Fruit fly (Drosophila melanogaster) whole organism, embryonic: Measurements from ENCODE around the gene obst-B.

Experiments
- Ada2b ChIP-seq: fragments of 200-800 bp; sonication (Bioruptor generic); IDR thresholded peaks from 2 replicates; pipeline ENCODE4 v1.3.6; 2022; ENCODE audit warnings: missing biosample characterization, missing genetic modification characterization
- Antp ChIP-seq: fragments of 200-800 bp; sonication (Bioruptor generic); optimal IDR thresholded peaks from 3 replicates; lab custom pipeline; 2016; ENCODE audit warnings: missing biosample characterization, missing genetic modification characterization
- Atf-2 ChIP-seq: fragments of 200-800 bp; sonication (Bioruptor generic); optimal IDR thresholded peaks from 2 replicates; lab custom pipeline; 2016; ENCODE audit warnings: missing biosample characterization, missing genetic modification characterization
- CG10366 ChIP-seq: fragments of 200-800 bp; sonication (Bioruptor generic); IDR thresholded peaks from 2 replicates; pipeline ENCODE4 v1.3.6; 2022; ENCODE audit warnings: missing biosample characterization, missing genetic modification characterization
- CG11456 ChIP-seq: fragments of 200-800 bp; sonication (Bioruptor generic); IDR thresholded peaks from 3 replicates; pipeline ENCODE4 v1.3.6; 2022; ENCODE audit warnings: missing biosample characterization, missing genetic modification characterization
- CG11504 ChIP-seq: fragments of 200-800 bp; sonication (Bioruptor generic); optimal IDR thresholded peaks from 3 replicates; lab custom pipeline; 2019; ENCODE audit warnings: missing biosample characterization, mild to moderate bottlenecking, missing genetic modification characterization, moderate library complexity
- CG12744 ChIP-seq: fragments of 200-800 bp; sonication (Bioruptor generic); optimal IDR thresholded peaks from 2 replicates; lab custom pipeline; 2016; ENCODE audit warnings: missing biosample characterization, missing genetic modification characterization
- CG13775 ChIP-seq: fragments of 200-800 bp; sonication (Bioruptor generic); optimal IDR thresholded peaks from 3 replicates; lab custom pipeline; 2017; ENCODE audit warnings: missing biosample characterization, mild to moderate bottlenecking, missing genetic modification characterization
- CG15479 ChIP-seq: fragments of 200-800 bp; sonication (Bioruptor generic); optimal IDR thresholded peaks from 3 replicates; lab custom pipeline; 2019; ENCODE audit warnings: missing biosample characterization, mild to moderate bottlenecking, missing genetic modification characterization, moderate library complexity
- CG15601 ChIP-seq: fragments of 200-800 bp; sonication (Bioruptor generic); optimal IDR thresholded peaks from 3 replicates; lab custom pipeline; 2019; ENCODE audit warnings: missing biosample characterization, mild to moderate bottlenecking, missing genetic modification characterization, moderate library complexity
- CG16815 ChIP-seq: fragments of 200-800 bp; sonication (Bioruptor generic); optimal IDR thresholded peaks from 3 replicates; lab custom pipeline; 2017; ENCODE audit warnings: missing biosample characterization, mild to moderate bottlenecking, missing genetic modification characterization
- CG18619 ChIP-seq: fragments of 200-800 bp; sonication (Bioruptor generic); optimal IDR thresholded peaks from 3 replicates; lab custom pipeline; 2017; ENCODE audit warnings: missing biosample characterization, mild to moderate bottlenecking, missing genetic modification characterization
- CG6854 ChIP-seq: fragments of 200-800 bp; sonication (Bioruptor generic); optimal IDR thresholded peaks from 3 replicates; lab custom pipeline; 2017; ENCODE audit warnings: missing biosample characterization, mild to moderate bottlenecking, missing genetic modification characterization
- CG7372 ChIP-seq: fragments of 200-800 bp; sonication (Bioruptor generic); IDR thresholded peaks from 2 replicates; pipeline ENCODE4 v1.3.6; 2022; ENCODE audit warnings: missing biosample characterization, missing genetic modification characterization
- CG7745 ChIP-seq: fragments of 200-800 bp; sonication (Bioruptor generic); optimal IDR thresholded peaks from 2 replicates; lab custom pipeline; 2018; ENCODE audit warnings: missing biosample characterization, mild to moderate bottlenecking, missing genetic modification characterization, moderate library complexity
- CG8765 ChIP-seq: fragments of 200-800 bp; sonication (Bioruptor generic); IDR thresholded peaks from 2 replicates; pipeline ENCODE4 v1.3.6; 2022; ENCODE audit warnings: missing biosample characterization, missing genetic modification characterization
- Chrac-16 ChIP-seq: fragments of 200-800 bp; sonication (Bioruptor generic); optimal IDR thresholded peaks from 3 replicates; lab custom pipeline; 2016; ENCODE audit warnings: missing biosample characterization, missing genetic modification characterization
- Ets97D ChIP-seq: fragments of 200-800 bp; sonication (Bioruptor generic); optimal IDR thresholded peaks from 3 replicates; lab custom pipeline; 2016; ENCODE audit warnings: missing biosample characterization, missing genetic modification characterization
- Fer2 ChIP-seq: fragments of 200-800 bp; sonication (Bioruptor generic); optimal IDR thresholded peaks from 2 replicates; lab custom pipeline; 2018; ENCODE audit warnings: missing biosample characterization, mild to moderate bottlenecking, missing genetic modification characterization, moderate library complexity
- Gsc ChIP-seq: fragments of 200-800 bp; sonication (Bioruptor generic); IDR thresholded peaks from 2 replicates; pipeline ENCODE4 v1.3.6; 2022; ENCODE audit warnings: missing biosample characterization, missing genetic modification characterization
- H15 ChIP-seq: fragments of 200-800 bp; sonication (Bioruptor generic); IDR thresholded peaks from 3 replicates; pipeline ENCODE4 v1.3.6; 2022; ENCODE audit warnings: missing biosample characterization, missing genetic modification characterization
- Jarid2 ChIP-seq: fragments of 200-800 bp; sonication (Bioruptor generic); optimal IDR thresholded peaks from 3 replicates; lab custom pipeline; 2017; ENCODE audit warnings: mild to moderate bottlenecking, missing biosample characterization, missing genetic modification reagents, missing genetic modification characterization
- MBD-R2 ChIP-seq: fragments of 200-800 bp; sonication (Bioruptor generic); IDR thresholded peaks from 2 replicates; pipeline ENCODE4 v1.3.6; 2022; ENCODE audit warnings: missing biosample characterization, missing genetic modification characterization
- MESR4 ChIP-seq: fragments of 200-800 bp; sonication (Bioruptor generic); optimal IDR thresholded peaks from 2 replicates; lab custom pipeline; 2018; ENCODE audit warnings: missing biosample characterization, mild to moderate bottlenecking, missing genetic modification characterization, moderate library complexity
- NFAT ChIP-seq: fragments of 200-800 bp; sonication (Bioruptor generic); IDR thresholded peaks from 2 replicates; pipeline ENCODE4 v1.3.6; 2022; ENCODE audit warnings: missing biosample characterization, missing genetic modification characterization
- NK7.1 ChIP-seq: fragments of 200-800 bp; sonication (Bioruptor generic); optimal IDR thresholded peaks from 3 replicates; lab custom pipeline; 2016; ENCODE audit warnings: missing biosample characterization, missing genetic modification characterization
- Tbp ChIP-seq: fragments of >200 bp; optimal IDR thresholded peaks from 2 replicates; lab custom pipeline; 2018; ENCODE audit warnings: missing biosample characterization, missing genetic modification characterization
- Xbp1 ChIP-seq: fragments of 200-800 bp; sonication (Bioruptor generic); optimal IDR thresholded peaks from 3 replicates; lab custom pipeline; 2016; ENCODE audit warnings: missing biosample characterization, mild to moderate bottlenecking, missing genetic modification characterization
- ash1 ChIP-seq: fragments of 200-800 bp; sonication (Bioruptor generic); optimal IDR thresholded peaks from 2 replicates; lab custom pipeline; 2018; ENCODE audit warnings: missing biosample characterization, mild to moderate bottlenecking, missing genetic modification characterization
- corto ChIP-seq: fragments of 200-800 bp; sonication (Bioruptor generic); optimal IDR thresholded peaks from 2 replicates; lab custom pipeline; 2016; ENCODE audit warnings: missing biosample characterization, mild to moderate bottlenecking, missing genetic modification characterization, moderate library complexity
- croc ChIP-seq: fragments of 200-800 bp; sonication (Bioruptor generic); conservative IDR thresholded peaks from 3 replicates; pipeline ENCODE4 v1.3.6; 2022; ENCODE audit warnings: missing biosample characterization, missing genetic modification characterization
- dimm ChIP-seq: fragments of 200-800 bp; sonication (Bioruptor generic); IDR thresholded peaks from 2 replicates; pipeline ENCODE4 v1.3.6; 2022; ENCODE audit warnings: missing biosample characterization, missing genetic modification characterization
- fd64A ChIP-seq: fragments of 200-800 bp; sonication (Bioruptor generic); optimal IDR thresholded peaks from 3 replicates; lab custom pipeline; 2018; ENCODE audit warnings: missing biosample characterization, mild to moderate bottlenecking, missing genetic modification characterization
- fru ChIP-seq: fragments of >200 bp; optimal IDR thresholded peaks from 2 replicates; lab custom pipeline; 2017
- ftz-f1 ChIP-seq: fragments of 200-800 bp; sonication (Bioruptor generic); optimal IDR thresholded peaks from 2 replicates; lab custom pipeline; 2016; ENCODE audit warnings: missing biosample characterization, missing genetic modification characterization
- gcm2 ChIP-seq: fragments of 200-800 bp; sonication (Bioruptor generic); optimal IDR thresholded peaks from 2 replicates; lab custom pipeline; 2016; ENCODE audit warnings: missing biosample characterization, missing genetic modification characterization
- gro ChIP-seq: fragments of 200-800 bp; sonication (Bioruptor generic); optimal IDR thresholded peaks from 2 replicates; lab custom pipeline; 2016; ENCODE audit warnings: missing biosample characterization, missing genetic modification characterization
- jing ChIP-seq: fragments of 200-800 bp; sonication (Bioruptor generic); optimal IDR thresholded peaks from 2 replicates; lab custom pipeline; 2018; ENCODE audit warnings: missing biosample characterization, mild to moderate bottlenecking, missing genetic modification characterization
- kah ChIP-seq: fragments of 200-800 bp; sonication (Bioruptor generic); optimal IDR thresholded peaks from 2 replicates; lab custom pipeline; 2018; ENCODE audit warnings: missing biosample characterization, mild to moderate bottlenecking, missing genetic modification characterization
- kni ChIP-seq: fragments of 200-800 bp; sonication (Bioruptor generic); optimal IDR thresholded peaks from 3 replicates; lab custom pipeline; 2017; ENCODE audit warnings: mild to moderate bottlenecking, missing biosample characterization, missing genetic modification reagents, missing genetic modification characterization
- nerfin-2 ChIP-seq: fragments of 200-800 bp; sonication (Bioruptor generic); IDR thresholded peaks from 2 replicates; pipeline ENCODE4 v1.3.6; 2022; ENCODE audit warnings: missing biosample characterization, missing genetic modification characterization; ENCODE audit not compliant: partially characterized antibody
- pb ChIP-seq: fragments of 200-800 bp; sonication (Bioruptor generic); optimal IDR thresholded peaks from 3 replicates; lab custom pipeline; 2016; ENCODE audit warnings: missing biosample characterization, missing genetic modification characterization
- psq ChIP-seq: fragments of 200-800 bp; sonication (Bioruptor generic); optimal IDR thresholded peaks from 2 replicates; lab custom pipeline; 2017; ENCODE audit warnings: missing biosample characterization, missing genetic modification characterization
- rib ChIP-seq: fragments of 200-800 bp; sonication (Bioruptor generic); IDR thresholded peaks from 2 replicates; pipeline ENCODE4 v1.3.6; 2022; ENCODE audit warnings: missing biosample characterization, missing genetic modification characterization
- sim ChIP-seq: fragments of 200-800 bp; sonication (Bioruptor generic); IDR thresholded peaks from 2 replicates; pipeline ENCODE4 v1.3.6; 2022; ENCODE audit warnings: missing biosample characterization, missing genetic modification characterization
- stwl ChIP-seq: fragments of 200-800 bp; sonication (Bioruptor generic); optimal IDR thresholded peaks from 3 replicates; lab custom pipeline; 2018; ENCODE audit warnings: missing biosample characterization, mild to moderate bottlenecking, missing genetic modification characterization, moderate library complexity
- tin ChIP-seq: fragments of 200-800 bp; sonication (Bioruptor generic); optimal IDR thresholded peaks from 3 replicates; lab custom pipeline; 2016; ENCODE audit warnings: missing biosample characterization, missing genetic modification characterization
- vvl ChIP-seq: fragments of 200-800 bp; sonication (Bioruptor generic); IDR thresholded peaks from 2 replicates; pipeline ENCODE4 v1.3.6; 2022; ENCODE audit warnings: missing biosample characterization, missing genetic modification characterization

obst-B gene

dm6 chr2L:9984078-9984772 is 48.3 kb upstream of the obst-B start, which contains the start of gene bib (continued):
- TF ChIP-seq gcm2 (GFP tag; lab: Kevin White, UChicago) (no peak), NFAT (GFP tag; lab: Robert Waterston, UW) (no peak), tin (GFP tag; lab: Kevin White, UChicago) (peak; percentile 85), CG8765 (GFP tag; lab: Robert Waterston, UW) (peak; percentile 39; the same call in 1 of the 2 replicates), jing (peak; percentile 18), ftz-f1 (no peak), rib (GFP tag; lab: Robert Waterston, UW) (no peak), Xbp1 (GFP tag; lab: Kevin White, UChicago) (peak; percentile 80), vvl (peak; percentile 74), CG15601 (tag; lab: Kevin White, UChicago) (peak; percentile 86), CG18619 (GFP tag; lab: Kevin White, UChicago) (peak; percentile 86), Chrac-16 (peak; percentile 83), Tbp (GFP tag; lab: Kevin White, UChicago) (no peak), CG15479 (GFP tag; lab: Kevin White, UChicago) (peak; percentile 80), CG12744 (GFP tag; lab: Kevin White, UChicago) (no peak), fru (lab: Kevin White, UChicago) (no peak), NK7.1 (GFP tag; lab: Kevin White, UChicago) (no peak), corto (GFP tag; lab: Kevin White, UChicago) (peak; percentile 87), Gsc (GFP tag; lab: Robert Waterston, UW) (no peak), Antp (GFP tag; lab: Kevin White, UChicago) (peak; percentile 10), MBD-R2 (no peak)

dm6 chr2L:9986402-9987350 is 45.8 kb upstream of the obst-B start:
- TF ChIP-seq pb (GFP tag; lab: Kevin White, UChicago) (no peak), kni (GFP tag; lab: Kevin White, UChicago) (no peak), Jarid2 (GFP tag; lab: Kevin White, UChicago) (no peak), CG10366 (GFP tag; lab: Robert Waterston, UW) (peak; percentile 42; the same call in 1 of the 2 replicates), fd64A (GFP tag; lab: Kevin White, UChicago) (peak; percentile 39), sim (GFP tag; lab: Robert Waterston, UW) (peak; percentile 59; the same call in 1 of the 2 replicates), CG7745 (tag; lab: Kevin White, UChicago) (no peak), stwl (tag; lab: Kevin White, UChicago) (no peak), CG16815 (no peak), CG11456 (GFP tag; lab: Robert Waterston, UW) (no peak), Ets97D (no peak), CG7372 (GFP tag; lab: Robert Waterston, UW) (0 out of 2 replicates have a peak, but pooled peaks have one; percentile 38), MESR4 (no peak), Fer2 (no peak), CG13775 (GFP tag; lab: Kevin White, UChicago) (no peak), CG11504 (tag; lab: Kevin White, UChicago) (peak; percentile 79), Atf-2 (GFP tag; lab: Kevin White, UChicago) (no peak), H15 (GFP tag; lab: Robert Waterston, UW) (peak; percentile 76), ash1 (GFP tag; lab: Kevin White, UChicago) (no peak), gro (GFP tag; lab: Kevin White, UChicago) (no peak), dimm (GFP tag; lab: Robert Waterston, UW) (no peak), CG6854 (GFP tag; lab: Kevin White, UChicago) (no peak), kah (GFP tag; lab: Kevin White, UChicago) (no peak), croc (GFP tag; lab: Robert Waterston, UW) (peak; percentile 68), Ada2b (GFP tag; lab: Robert Waterston, UW) (peak; percentile 71), nerfin-2 (GFP tag; lab: Robert Waterston, UW) (no peak), psq (GFP tag; lab: Kevin White, UChicago) (no peak), tin (GFP tag; lab: Kevin White, UChicago) (peak; percentile 39)
